Worm (Caenorhabditis elegans): Measurements from ENCODE around the gene srh-39.

DNA sequence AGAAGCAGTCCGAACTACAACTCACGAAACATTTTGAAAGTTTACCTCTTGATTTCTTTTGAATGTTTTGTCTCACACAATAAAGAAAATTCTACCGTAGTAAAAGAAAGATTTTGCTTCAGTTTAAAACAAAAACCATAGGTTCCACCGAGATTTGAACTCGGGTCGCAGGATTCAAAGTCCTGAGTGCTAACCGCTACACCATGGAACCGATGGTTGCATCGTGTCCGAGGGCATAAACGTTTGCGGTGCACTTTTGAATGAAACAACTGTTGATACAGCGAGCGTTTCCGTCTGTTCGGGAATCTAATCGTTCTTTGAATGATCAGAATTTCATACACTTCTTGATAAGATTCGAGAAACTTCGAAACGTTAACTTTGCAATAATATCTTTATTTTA lies 8.5 kb downstream of the srh-39 start:
- TF ChIP-seq nhr-11 (tag; optimal IDR thresholded peaks at IDR 0.05) (no peak), elt-1 (tag; optimal IDR thresholded peaks at IDR 0.05) (no peak), fkh-2 (tag; optimal IDR thresholded peaks at IDR 0.05) (no peak)

Measured in whole organism, L3 larva.